Worm (Caenorhabditis elegans) whole organism, early embryonic: Measurements from ENCODE around the gene pps-1.

Experiments used
- B0310.2 ChIP-seq: sonication (generic microtip); optimal IDR thresholded peaks from 2 replicates; lab custom pipeline; 2016; ENCODE audit warnings: mild to moderate bottlenecking, missing genetic modification characterization, missing compliant biosample characterization
- ama-1 ChIP-seq: fragments of 150-350 bp; optimal IDR thresholded peaks from 2 replicates; lab custom pipeline; 2014
- ets-7 ChIP-seq: sonication (generic microtip); optimal IDR thresholded peaks from 2 replicates; lab custom pipeline; 2016; ENCODE audit warnings: missing genotype, missing genetic modification characterization, missing compliant biosample characterization
- hnd-1 ChIP-seq: sonication (generic microtip); optimal IDR thresholded peaks from 2 replicates; lab custom pipeline; 2016; ENCODE audit warnings: missing genetic modification characterization, missing compliant biosample characterization
- pes-1 ChIP-seq: fragments of 200-800 bp; sonication (Bioruptor generic); IDR thresholded peaks from 2 replicates; pipeline ENCODE4 v1.3.6; 2022; ENCODE audit warnings: missing genetic modification reagents, missing genetic modification characterization, missing compliant biosample characterization
- scrt-1 ChIP-seq: fragments of 200-800 bp; sonication (Bioruptor generic); IDR thresholded peaks from 2 replicates; pipeline ENCODE4 v1.3.6; 2022; ENCODE audit warnings: missing genetic modification characterization, missing compliant biosample characterization
- tra-4 ChIP-seq: sonication (generic microtip); optimal IDR thresholded peaks from 2 replicates; lab custom pipeline; 2017; ENCODE audit warnings: missing genetic modification characterization, missing compliant biosample characterization

ce11 chrIV:10188505-10188904 is 26.7 kb downstream of the pps-1 start:
- no peak for TF ChIP-seq ama-1 (lab: Kevin White, UChicago)
- TF ChIP-seq B0310.2: no peak
- TF ChIP-seq scrt-1 (GFP tag; lab: Robert Waterston, UW): no peak
- no peak for TF ChIP-seq pes-1 (GFP tag; lab: Robert Waterston, UW)
- no peak for TF ChIP-seq hnd-1
- TF ChIP-seq ets-7 (tag; lab: Kevin White, UChicago): no peak
- TF ChIP-seq tra-4 (tag; lab: Kevin White, UChicago): no peak
